Fruit fly (Drosophila melanogaster) whole organism, prepupa: Measurements from ENCODE around the gene CG5787.
A peak's percentile ranks its signal among the peaks of the same experiment; 100 is the strongest.

Experiments used
- CG31627 ChIP-seq: fragments of 200-800 bp; sonication (Bioruptor generic); optimal IDR thresholded peaks from 3 replicates; lab custom pipeline; 2016; ENCODE audit warnings: missing biosample characterization, missing genetic modification characterization
- svp ChIP-seq: fragments of 200-800 bp; sonication (Bioruptor generic); peaks from one replicate; lab custom pipeline; 2016; ENCODE audit warnings: missing biosample characterization, missing genetic modification characterization

- peak; percentile 47 for TF ChIP-seq CG31627 (GFP tag; lab: Kevin White, UChicago)
- peak; percentile 87 for TF ChIP-seq svp (GFP tag; lab: Kevin White, UChicago)
These were observed 8.3 kb downstream of the CG5787 start, which contains the start of the genes CG5776 and spict for dm6 chr2L:12704418-12704920.
